Worm (Caenorhabditis elegans): ENCODE results near the gene tftc-5.

The tftc-5 gene

DNA sequence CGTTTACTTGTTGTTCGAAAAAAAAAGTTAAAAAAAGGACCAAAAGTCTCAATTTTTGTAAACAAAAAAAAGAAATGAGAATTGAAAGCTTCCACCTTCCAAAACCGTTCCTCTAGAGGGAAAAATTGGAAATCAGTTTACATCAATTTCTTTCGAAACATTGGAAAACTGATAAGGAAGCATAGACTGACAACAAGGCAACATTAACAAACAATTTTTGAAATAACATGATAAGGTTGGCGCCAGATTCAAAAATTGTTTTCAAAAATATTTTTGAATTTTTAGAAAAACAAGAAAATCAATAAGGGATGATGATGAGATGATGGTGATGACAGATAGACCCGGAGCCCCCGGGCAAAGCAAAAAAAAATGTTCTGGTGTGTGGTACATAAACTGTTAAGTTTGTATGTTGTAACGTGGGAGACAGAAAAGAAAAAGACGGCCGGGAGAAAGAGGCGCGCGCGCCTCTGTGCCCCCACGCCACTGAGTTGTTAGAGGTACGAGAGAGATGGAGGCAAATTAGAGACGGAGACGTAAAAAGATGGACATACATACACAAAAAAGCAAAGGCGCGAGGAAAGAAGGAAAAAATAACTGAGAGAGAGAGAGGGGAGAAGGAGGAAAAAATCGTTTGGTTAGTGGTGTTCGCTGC, 41.9 kb upstream of the tftc-5 start (continued):
- no peak for TF ChIP-seq Y53G8AR.9 (GFP tag; conservative IDR thresholded peaks at IDR 0.05)
- TF ChIP-seq let-607 (tag; optimal IDR thresholded peaks at IDR 0.05): peak in 1 of 2 experiments; percentile 49
- no peak for TF ChIP-seq aptf-3 (GFP tag; IDR thresholded peaks at IDR 0.05)
- no peak for TF ChIP-seq pha-4 (tag; optimal IDR thresholded peaks at IDR 0.05)
- no peak for TF ChIP-seq nhr-90 (tag; optimal IDR thresholded peaks at IDR 0.05)
- TF ChIP-seq gei-17 (GFP tag; optimal IDR thresholded peaks at IDR 0.05): no peak
- TF ChIP-seq unc-130 (GFP tag; optimal IDR thresholded peaks at IDR 0.05): no peak
- TF ChIP-seq F52B5.7 (tag; optimal IDR thresholded peaks at IDR 0.05): no peak
- peak; percentile 5 for TF ChIP-seq efl-1 (GFP tag; optimal IDR thresholded peaks at IDR 0.05)
- no peak for TF ChIP-seq dpff-1 (tag; optimal IDR thresholded peaks at IDR 0.05)
- no peak for TF ChIP-seq zim-3 (tag; optimal IDR thresholded peaks at IDR 0.05)
- no peak for TF ChIP-seq ztf-22 (GFP tag; optimal IDR thresholded peaks at IDR 0.05)
- TF ChIP-seq nfya-1 (tag; optimal IDR thresholded peaks at IDR 0.05; ENCODE audit: borderline replicate concordance, insufficient read depth): no peak
- no peak for TF ChIP-seq hmg-20 (GFP tag; IDR thresholded peaks at IDR 0.05)
- TF ChIP-seq snpc-4 (GFP tag; optimal IDR thresholded peaks at IDR 0.05): no peak
- peak in 3 of 4 experiments; percentile 13 to 31 (median 21) for TF ChIP-seq snpc-4 (tag; optimal IDR thresholded peaks at IDR 0.05)
- peak; percentile 69 for TF ChIP-seq lin-40 (tag; optimal IDR thresholded peaks at IDR 0.05)
- no peak for TF ChIP-seq sea-2 (GFP tag; IDR thresholded peaks at IDR 0.05)
- TF ChIP-seq lsl-1 (GFP tag; optimal IDR thresholded peaks at IDR 0.05): no peak
- no peak for TF ChIP-seq snpc-1.3 (tag; optimal IDR thresholded peaks at IDR 0.05; ENCODE audit: insufficient read depth)
- TF ChIP-seq rec-8 (tag; optimal IDR thresholded peaks at IDR 0.05): no peak
- TF ChIP-seq ccch-3 (GFP tag; optimal IDR thresholded peaks at IDR 0.05): no peak
- no peak for TF ChIP-seq akir-1 (GFP tag; optimal IDR thresholded peaks at IDR 0.05)
- no peak for TF ChIP-seq hlh-26 (GFP tag; conservative IDR thresholded peaks at IDR 0.05)
- TF ChIP-seq ztf-28 (GFP tag; IDR thresholded peaks at IDR 0.05): no peak
- TF ChIP-seq F57C9.4 (tag; optimal IDR thresholded peaks at IDR 0.05): no peak
- no peak for TF ChIP-seq athp-1 (tag; optimal IDR thresholded peaks at IDR 0.05)
- TF ChIP-seq madf-3 (GFP tag; IDR thresholded peaks at IDR 0.05): no peak
- TF ChIP-seq aptf-2 (GFP tag; conservative IDR thresholded peaks at IDR 0.05): no peak
- no peak for TF ChIP-seq mes-4 (tag; optimal IDR thresholded peaks at IDR 0.05)
- TF ChIP-seq nfya-2 (GFP tag; IDR thresholded peaks at IDR 0.05): no peak
- TF ChIP-seq ceh-91 (GFP tag; IDR thresholded peaks at IDR 0.05): no peak
- no peak for TF ChIP-seq die-1 (tag; optimal IDR thresholded peaks at IDR 0.05)
- TF ChIP-seq egl-18 (GFP tag; IDR thresholded peaks at IDR 0.05): no peak
- TF ChIP-seq Y95B8A.8 (GFP tag; IDR thresholded peaks at IDR 0.05): no peak
- peak; percentile 25; the same call in 1 of the 2 replicates for TF ChIP-seq cebp-1 (GFP tag; IDR thresholded peaks at IDR 0.05)
- TF ChIP-seq cebp-1 (tag; optimal IDR thresholded peaks at IDR 0.05): peak; percentile 67
- no peak for TF ChIP-seq nhr-179 (tag; optimal IDR thresholded peaks at IDR 0.05)
- TF ChIP-seq hsf-1 (GFP tag; IDR thresholded peaks at IDR 0.05): no peak
- TF ChIP-seq F22D6.2 (tag; optimal IDR thresholded peaks at IDR 0.05): no peak
- no peak for TF ChIP-seq F49E8.2 (tag; optimal IDR thresholded peaks at IDR 0.05; ENCODE audit: insufficient read depth)
- TF ChIP-seq Y79H2A.3 (GFP tag; conservative IDR thresholded peaks at IDR 0.05): no peak
- TF ChIP-seq rcor-1 (GFP tag; IDR thresholded peaks at IDR 0.05): no peak

All from whole organism, young adult.